Worm (Caenorhabditis elegans): ENCODE measurements around the gene srh-133.
"Not testable (repeated sequence)": the region's sequence is repeated elsewhere in the genome, so short reads cannot be mapped to it uniquely, and the experiment has no call there.

ce11 chrV:18010737-18011136 lies 3.3 kb downstream of the srh-133 start, which contains the start of gene Y59A8B.26:
- not testable (repeated sequence) for TF ChIP-seq pqm-1 (tag; optimal IDR thresholded peaks at IDR 0.05); madf-9 (GFP tag; conservative IDR thresholded peaks at IDR 0.05); aly-2 (tag; optimal IDR thresholded peaks at IDR 0.05); lin-13 (GFP tag; optimal IDR thresholded peaks at IDR 0.05); lin-29 (GFP tag; IDR thresholded peaks at IDR 0.05); skn-1 (tag; optimal IDR thresholded peaks at IDR 0.05); zfp-2 (tag; optimal IDR thresholded peaks at IDR 0.05); ama-1 (optimal IDR thresholded peaks at IDR 0.05); nhr-237 (tag; optimal IDR thresholded peaks at IDR 0.05); lir-3 (tag; optimal IDR thresholded peaks at IDR 0.05); pha-4 (GFP tag; IDR thresholded peaks at IDR 0.05); pha-4 (tag; optimal IDR thresholded peaks at IDR 0.05); ceh-28 (tag; optimal IDR thresholded peaks at IDR 0.05)

All from whole organism, L4 larva.